Worm (Caenorhabditis elegans): Measurements from ENCODE around the gene hmg-1.1.
A peak's percentile ranks its signal among the peaks of the same experiment; 100 is the strongest.

Gene hmg-1.1

DNA sequence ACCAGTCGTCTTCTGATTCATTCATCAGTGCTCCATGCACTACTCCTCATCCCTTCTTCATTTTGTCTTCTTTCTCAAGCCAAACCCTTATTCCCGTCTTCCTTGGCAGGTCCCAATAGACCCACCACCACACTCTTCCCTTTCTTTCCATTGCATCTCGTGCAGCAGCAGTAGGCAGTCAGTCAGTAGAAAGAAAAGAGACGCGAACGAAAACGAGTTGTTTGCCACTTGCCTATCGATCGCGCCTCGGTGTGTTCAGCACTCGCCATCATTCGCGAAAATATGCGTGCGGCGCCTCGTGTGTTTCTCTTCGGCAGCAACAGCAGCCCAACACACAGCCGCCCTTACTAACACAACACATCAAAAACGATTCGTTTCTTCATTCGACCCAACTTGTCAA, 1.0 kb upstream of the hmg-1.1 start:
- TF ChIP-seq nhr-237 (tag; optimal IDR thresholded peaks at IDR 0.05) (no peak), ztf-11 (tag; optimal IDR thresholded peaks at IDR 0.05) (peak; percentile 49), zip-8 (tag; optimal IDR thresholded peaks at IDR 0.05) (no peak), sem-2 (GFP tag; optimal IDR thresholded peaks at IDR 0.05) (peak; percentile 62), blmp-1 (tag; optimal IDR thresholded peaks at IDR 0.05) (no peak), ceh-39 (tag; optimal IDR thresholded peaks at IDR 0.05) (no peak), unc-120 (tag; optimal IDR thresholded peaks at IDR 0.05; ENCODE audit: poor library complexity, severe bottlenecking) (no peak), sptf-1 (tag; optimal IDR thresholded peaks at IDR 0.05) (peak; percentile 46), nhr-28 (tag; optimal IDR thresholded peaks at IDR 0.05) (no peak), elt-3 (tag; optimal IDR thresholded peaks at IDR 0.05) (no peak), lsy-2 (tag; optimal IDR thresholded peaks at IDR 0.05) (peak; percentile 17), lin-13 (tag; optimal IDR thresholded peaks at IDR 0.05) (peak; percentile 50), unc-62 (GFP tag; optimal IDR thresholded peaks at IDR 0.05) (no peak), mls-2 (tag; optimal IDR thresholded peaks at IDR 0.05) (no peak), mab-5 (tag; optimal IDR thresholded peaks at IDR 0.05) (no peak), ham-2 (GFP tag; optimal IDR thresholded peaks at IDR 0.05) (no peak), ceh-83 (GFP tag; optimal IDR thresholded peaks at IDR 0.05) (peak; percentile 36), pha-4 (tag; optimal IDR thresholded peaks at IDR 0.05) (peak; percentile 14), nhr-12 (tag; optimal IDR thresholded peaks at IDR 0.05) (no peak), drap-1 (GFP tag; optimal IDR thresholded peaks at IDR 0.05) (peak; percentile 27), bed-3 (GFP tag; optimal IDR thresholded peaks at IDR 0.05) (no peak), nhr-2 (tag; optimal IDR thresholded peaks at IDR 0.05) (no peak), ces-1 (GFP tag; optimal IDR thresholded peaks at IDR 0.05) (peak; percentile 31), elt-1 (tag; optimal IDR thresholded peaks at IDR 0.05; ENCODE audit: borderline replicate concordance, insufficient read depth) (no peak), M03D4.4 (tag; optimal IDR thresholded peaks at IDR 0.05) (peak; percentile 21), ceh-43 (GFP tag; optimal IDR thresholded peaks at IDR 0.05) (no peak), mep-1 (tag; optimal IDR thresholded peaks at IDR 0.05) (peak; percentile 34), snpc-4 (tag; optimal IDR thresholded peaks at IDR 0.05) (no peak), lin-32 (GFP tag; optimal IDR thresholded peaks at IDR 0.05) (peak; percentile 26), tbx-8 (GFP tag; optimal IDR thresholded peaks at IDR 0.05) (no peak), nhr-76 (tag; optimal IDR thresholded peaks at IDR 0.05) (peak; percentile 22), flh-1 (GFP tag; optimal IDR thresholded peaks at IDR 0.05) (no peak), unc-39 (tag; optimal IDR thresholded peaks at IDR 0.05) (no peak), hlh-1 (tag; optimal IDR thresholded peaks at IDR 0.05) (peak; percentile 56), cnd-1 (tag; optimal IDR thresholded peaks at IDR 0.05) (peak; percentile 49)

DNA sequence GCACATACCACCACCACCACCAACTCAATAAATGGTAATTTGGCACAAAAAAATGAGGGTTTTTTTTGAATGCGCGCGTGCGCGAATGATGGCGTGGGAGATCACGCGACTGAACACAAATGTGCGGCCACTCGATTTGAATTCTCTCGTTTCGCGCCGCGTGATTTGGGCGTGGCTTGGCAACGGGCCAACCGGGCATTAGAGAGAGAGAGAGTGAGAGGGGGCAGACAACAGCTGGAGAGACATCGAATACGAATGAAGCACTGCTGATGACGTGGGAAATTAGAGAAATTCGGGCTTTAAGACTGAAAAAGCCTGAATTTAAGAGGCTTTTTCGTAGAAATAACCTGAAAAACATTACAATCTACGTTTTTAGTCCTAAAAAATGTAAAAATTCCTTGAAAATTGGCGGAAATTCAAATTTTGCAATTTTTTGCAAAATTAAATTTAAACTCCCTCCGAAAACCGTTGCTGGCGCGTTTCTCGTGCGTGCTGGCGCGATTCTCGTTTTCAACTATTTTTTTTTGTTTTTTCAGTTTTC, 975 bp downstream of the hmg-1.1 start:
- TF ChIP-seq unc-120 (tag; optimal IDR thresholded peaks at IDR 0.05; ENCODE audit: poor library complexity, severe bottlenecking): peak; percentile 75
- TF ChIP-seq sem-2 (GFP tag; optimal IDR thresholded peaks at IDR 0.05): peak; percentile 19
- no peak for TF ChIP-seq nhr-76 (tag; optimal IDR thresholded peaks at IDR 0.05)
- peak; percentile 64 for TF ChIP-seq M03D4.4 (tag; optimal IDR thresholded peaks at IDR 0.05)
- TF ChIP-seq pha-4 (tag; optimal IDR thresholded peaks at IDR 0.05): peak; percentile 87
- peak; percentile 85 for TF ChIP-seq lin-32 (GFP tag; optimal IDR thresholded peaks at IDR 0.05)
- TF ChIP-seq nhr-2 (tag; optimal IDR thresholded peaks at IDR 0.05): peak; percentile 31
- peak; percentile 78 for TF ChIP-seq drap-1 (GFP tag; optimal IDR thresholded peaks at IDR 0.05)
- TF ChIP-seq ceh-83 (GFP tag; optimal IDR thresholded peaks at IDR 0.05): peak; percentile 81
- TF ChIP-seq ceh-43 (GFP tag; optimal IDR thresholded peaks at IDR 0.05): peak; percentile 7
- TF ChIP-seq flh-1 (GFP tag; optimal IDR thresholded peaks at IDR 0.05): peak; percentile 8
- TF ChIP-seq elt-1 (tag; optimal IDR thresholded peaks at IDR 0.05; ENCODE audit: borderline replicate concordance, insufficient read depth): peak; percentile 34
- no peak for TF ChIP-seq bed-3 (GFP tag; optimal IDR thresholded peaks at IDR 0.05)
- TF ChIP-seq blmp-1 (tag; optimal IDR thresholded peaks at IDR 0.05): peak; percentile 39
- peak; percentile 70 for TF ChIP-seq lin-13 (tag; optimal IDR thresholded peaks at IDR 0.05)
- TF ChIP-seq nhr-28 (tag; optimal IDR thresholded peaks at IDR 0.05): peak; percentile 6
- peak; percentile 60 for TF ChIP-seq ceh-39 (tag; optimal IDR thresholded peaks at IDR 0.05)
- TF ChIP-seq hlh-1 (tag; optimal IDR thresholded peaks at IDR 0.05): peak; percentile 7
- peak; percentile 86 for TF ChIP-seq sptf-1 (tag; optimal IDR thresholded peaks at IDR 0.05)
- peak; percentile 94 for TF ChIP-seq ces-1 (GFP tag; optimal IDR thresholded peaks at IDR 0.05)
- TF ChIP-seq zip-8 (tag; optimal IDR thresholded peaks at IDR 0.05): no peak
- TF ChIP-seq unc-62 (GFP tag; optimal IDR thresholded peaks at IDR 0.05): peak; percentile 26
- TF ChIP-seq lsy-2 (tag; optimal IDR thresholded peaks at IDR 0.05): peak; percentile 79
- TF ChIP-seq nhr-12 (tag; optimal IDR thresholded peaks at IDR 0.05): peak; percentile 1
- peak; percentile 89 for TF ChIP-seq mls-2 (tag; optimal IDR thresholded peaks at IDR 0.05)
- TF ChIP-seq ztf-11 (tag; optimal IDR thresholded peaks at IDR 0.05): peak; percentile 63
- no peak for TF ChIP-seq snpc-4 (tag; optimal IDR thresholded peaks at IDR 0.05)
- peak; percentile 18 for TF ChIP-seq ham-2 (GFP tag; optimal IDR thresholded peaks at IDR 0.05)
- TF ChIP-seq mab-5 (tag; optimal IDR thresholded peaks at IDR 0.05): no peak
- peak; percentile 44 for TF ChIP-seq mep-1 (tag; optimal IDR thresholded peaks at IDR 0.05)
- TF ChIP-seq unc-39 (tag; optimal IDR thresholded peaks at IDR 0.05): peak; percentile 78
- TF ChIP-seq elt-3 (tag; optimal IDR thresholded peaks at IDR 0.05): no peak
- TF ChIP-seq tbx-8 (GFP tag; optimal IDR thresholded peaks at IDR 0.05): peak; percentile 75
- peak; percentile 53 for TF ChIP-seq nhr-237 (tag; optimal IDR thresholded peaks at IDR 0.05)
- TF ChIP-seq cnd-1 (tag; optimal IDR thresholded peaks at IDR 0.05): peak; percentile 92
